Worm (Caenorhabditis elegans) whole organism, young adult: ENCODE results near the gene Y44A6C.2.

Experiments
- D2030.7 ChIP-seq: fragments of 200-800 bp; sonication (Bioruptor generic); IDR thresholded peaks from 2 replicates; pipeline ENCODE4 v1.3.6; 2022; ENCODE audit warnings: missing genetic modification reagents, missing genetic modification characterization, missing compliant biosample characterization
- F37B4.10 ChIP-seq: fragments of 200-800 bp; sonication (Bioruptor generic); IDR thresholded peaks from 2 replicates; pipeline ENCODE4 v1.3.6; 2022; ENCODE audit warnings: missing genetic modification characterization, missing compliant biosample characterization
- F55B11.4 ChIP-seq: sonication (generic microtip); optimal IDR thresholded peaks from 2 replicates; lab custom pipeline; 2016; ENCODE audit warnings: missing compliant biosample characterization, missing genetic modification characterization, borderline replicate concordance; ENCODE audit not compliant: insufficient read depth
- Y53F4B.3 ChIP-seq: fragments of 200-800 bp; sonication (Bioruptor generic); IDR thresholded peaks from 2 replicates; pipeline ENCODE4 v1.3.6; 2022; ENCODE audit warnings: missing genetic modification reagents, missing genetic modification characterization, missing compliant biosample characterization
- akir-1 ChIP-seq: fragments of 200-800 bp; sonication (Bioruptor generic); optimal IDR thresholded peaks from 2 replicates; lab custom pipeline; 2018; ENCODE audit warnings: mild to moderate bottlenecking, missing genetic modification characterization, moderate library complexity, missing compliant biosample characterization
- cebp-2 ChIP-seq: fragments of 200-800 bp; sonication (Bioruptor generic); IDR thresholded peaks from 2 replicates; pipeline ENCODE4 v1.3.6; 2022; ENCODE audit warnings: missing genetic modification characterization, missing compliant biosample characterization
- dpff-1 ChIP-seq: sonication (generic microtip); optimal IDR thresholded peaks from 2 replicates; lab custom pipeline; 2017; ENCODE audit warnings: mild to moderate bottlenecking, missing genetic modification characterization, missing compliant biosample characterization
- efl-1 ChIP-seq: fragments of 150-350 bp; optimal IDR thresholded peaks from 2 replicates; lab custom pipeline; 2014; ENCODE audit warnings: missing biosample characterization, missing genetic modification reagents, missing genetic modification characterization
- lin-35 ChIP-seq, 3 experiments: fragments of 150-350 bp in 2 of 3; sonication (generic microtip) in 1 of 3; optimal IDR thresholded peaks; 2 replicates each; lab custom pipeline; 2014 to 2018; ENCODE audit warnings: missing biosample characterization in 3 of 3, missing genetic modification characterization in 3 of 3, missing genetic modification reagents in 3 of 3
- lin-40 ChIP-seq: sonication (generic microtip); optimal IDR thresholded peaks from 2 replicates; lab custom pipeline; 2016; ENCODE audit warnings: missing genetic modification characterization, mild to moderate bottlenecking, missing compliant biosample characterization, missing genotype, missing genetic modification reagents
- nfya-1 ChIP-seq: sonication (generic microtip); optimal IDR thresholded peaks from 2 replicates; lab custom pipeline; 2017; ENCODE audit warnings: antibody characterized with exemption, missing compliant biosample characterization, missing genetic modification characterization, borderline replicate concordance; ENCODE audit not compliant: insufficient read depth
- nhr-90 ChIP-seq: sonication (generic microtip); optimal IDR thresholded peaks from 2 replicates; lab custom pipeline; 2016; ENCODE audit warnings: missing genotype, mild to moderate bottlenecking, missing genetic modification characterization, missing compliant biosample characterization
- snpc-4 ChIP-seq, 5 experiments: fragments of 150-350 bp in 1 of 5; sonication (generic microtip) in 4 of 5; optimal IDR thresholded peaks; 2 replicates each; lab custom pipeline; 2014 to 2018; ENCODE audit warnings: missing genetic modification characterization in 5 of 5, missing biosample characterization in 3 of 5, antibody characterized with exemption in 2 of 5, mild to moderate bottlenecking in 2 of 5, missing compliant biosample characterization in 2 of 5, missing genotype in 2 of 5, moderate library complexity in 2 of 5, missing genetic modification reagents in 1 of 5
- ztf-22 ChIP-seq: fragments of 200-800 bp; sonication (Bioruptor generic); optimal IDR thresholded peaks from 2 replicates; lab custom pipeline; 2018; ENCODE audit warnings: mild to moderate bottlenecking, missing genetic modification characterization, moderate library complexity, missing compliant biosample characterization

ce11 chrV:20739387-20739786, 17.4 kb downstream of the Y44A6C.2 start:
- TF ChIP-seq lin-35 (GFP tag; optimal IDR thresholded peaks at IDR 0.05; lab: Kevin White, UChicago) (no peak), Y53F4B.3 (no peak), snpc-4 (GFP tag; optimal IDR thresholded peaks at IDR 0.05; lab: Kevin White, UChicago) (no peak), snpc-4 (tag; optimal IDR thresholded peaks at IDR 0.05; lab: Kevin White, UChicago) (no peak), F55B11.4 (tag; lab: Kevin White, UChicago) (no peak), lin-40 (tag; lab: Kevin White, UChicago) (no peak), ztf-22 (GFP tag; lab: Kevin White, UChicago) (no peak), D2030.7 (no peak), efl-1 (GFP tag; lab: Kevin White, UChicago) (no peak), nhr-90 (tag; lab: Kevin White, UChicago) (no peak), cebp-2 (GFP tag; lab: Robert Waterston, UW) (no peak), akir-1 (GFP tag; lab: Kevin White, UChicago) (no peak), F37B4.10 (GFP tag; lab: Robert Waterston, UW) (no peak), dpff-1 (no peak), nfya-1 (tag; lab: Kevin White, UChicago) (no peak)
